Worm (Caenorhabditis elegans) whole organism, L4/young adult: ENCODE measurements around the gene paqr-1.

Experiments used
- W03F9.2 ChIP-seq: fragments of 150-350 bp; optimal IDR thresholded peaks from 2 replicates; lab custom pipeline; 2014; ENCODE audit warnings: missing biosample characterization, missing genetic modification characterization
- dao-5 ChIP-seq: sonication (generic microtip); optimal IDR thresholded peaks from 2 replicates; lab custom pipeline; 2016; ENCODE audit warnings: missing genotype, missing genetic modification characterization, moderate library complexity, missing compliant biosample characterization
- him-1 ChIP-seq: sonication (generic microtip); optimal IDR thresholded peaks from 2 replicates; lab custom pipeline; 2016; ENCODE audit warnings: missing genotype, missing genetic modification reagents, missing genetic modification characterization, missing compliant biosample characterization

Gene paqr-1

DNA sequence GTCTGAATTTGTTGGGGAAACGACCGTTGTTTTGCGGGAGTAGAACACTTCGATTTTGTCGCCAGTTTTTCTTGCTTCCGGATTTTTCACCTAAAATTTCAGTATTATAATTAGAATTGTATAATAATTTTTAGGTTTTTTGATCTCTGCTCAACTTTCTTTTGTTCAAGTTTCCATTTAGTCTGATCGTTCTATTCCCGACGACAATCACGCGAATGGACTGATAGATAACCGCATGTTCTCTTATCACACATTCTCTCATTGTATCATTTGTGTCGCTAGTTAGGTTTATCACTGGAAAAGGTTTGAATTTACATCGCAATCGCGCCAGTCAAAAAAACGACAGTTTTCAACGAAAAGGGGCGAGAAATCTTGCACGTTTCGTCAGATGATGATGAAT is 373 bp downstream of the paqr-1 start:
- TF ChIP-seq dao-5 (tag; lab: Kevin White, UChicago) (no peak), him-1 (tag; lab: Kevin White, UChicago) (no peak), W03F9.2 (tag; lab: Kevin White, UChicago) (no peak)

DNA sequence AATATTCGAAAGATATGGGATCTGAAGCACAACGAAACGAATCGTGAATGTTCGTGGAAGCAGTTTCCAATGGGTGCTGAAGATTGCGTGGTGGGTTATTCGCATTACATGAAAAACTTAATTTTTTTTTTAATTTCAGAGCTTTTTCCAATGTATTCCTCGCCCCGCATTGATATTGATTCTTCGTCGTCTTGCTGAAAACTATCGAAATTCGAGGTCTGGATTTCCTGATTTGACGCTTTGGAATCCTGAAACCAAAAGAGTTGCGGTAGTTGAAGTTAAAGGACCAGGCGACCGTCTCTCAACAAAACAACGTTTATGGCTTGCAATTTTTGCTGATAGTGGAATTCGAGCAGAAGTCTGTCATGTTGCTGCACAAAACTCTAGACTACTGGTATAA is 3.2 kb downstream of the paqr-1 start:
- no peak for TF ChIP-seq him-1 (tag; lab: Kevin White, UChicago)
- no peak for TF ChIP-seq dao-5 (tag; lab: Kevin White, UChicago)
- TF ChIP-seq W03F9.2 (tag; lab: Kevin White, UChicago), result no peak

DNA sequence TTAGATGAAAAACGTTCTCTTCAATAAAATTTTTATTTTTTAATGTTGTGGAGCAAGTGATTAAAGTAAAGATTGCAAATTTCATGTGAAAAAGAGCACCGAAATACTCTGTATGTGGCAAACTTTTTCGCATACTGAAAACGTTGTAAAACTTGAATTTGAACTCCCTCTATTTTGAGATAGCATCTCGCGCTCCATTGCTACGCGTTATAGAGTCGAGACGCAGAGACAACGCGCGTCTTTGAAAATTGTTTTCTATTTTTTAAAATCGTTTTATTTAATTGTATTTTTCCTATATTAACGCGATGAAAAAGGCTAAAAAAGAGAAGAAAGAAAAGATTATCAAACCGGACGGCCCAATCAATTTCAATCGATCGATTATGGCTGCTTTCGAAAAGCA is 6.6 kb downstream of the paqr-1 start, which contains the start of gene fan-1:
Gene fan-1, plus strand, starts transcription at position 78 of the 400 bp plus-strand sequence.
- no peak for TF ChIP-seq dao-5 (tag; lab: Kevin White, UChicago)
- peak; percentile 30 for TF ChIP-seq W03F9.2 (tag; lab: Kevin White, UChicago)
- peak; percentile 61 for TF ChIP-seq him-1 (tag; lab: Kevin White, UChicago)

DNA sequence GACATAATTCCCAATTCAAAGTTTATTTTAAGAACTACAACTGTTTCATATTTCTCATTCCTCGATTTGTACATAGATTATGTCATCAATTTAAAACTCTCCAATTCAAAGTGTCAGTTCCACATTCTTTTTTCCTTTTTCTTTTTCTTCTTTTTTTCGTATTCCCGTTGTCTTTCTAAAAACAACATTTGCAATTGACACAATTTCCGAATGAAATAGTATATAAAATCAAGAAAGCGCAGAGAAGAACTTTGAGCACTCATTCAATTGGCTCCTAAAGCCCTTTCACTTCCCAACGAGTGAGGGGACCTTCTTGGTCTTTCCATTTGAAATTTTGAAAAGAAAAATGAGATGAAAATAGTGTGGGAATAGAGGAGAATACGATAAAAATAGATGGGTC is 7.8 kb downstream of the paqr-1 start:
- no peak for TF ChIP-seq dao-5 (tag; lab: Kevin White, UChicago)
- TF ChIP-seq W03F9.2 (tag; lab: Kevin White, UChicago), result no peak
- no peak for TF ChIP-seq him-1 (tag; lab: Kevin White, UChicago)

DNA sequence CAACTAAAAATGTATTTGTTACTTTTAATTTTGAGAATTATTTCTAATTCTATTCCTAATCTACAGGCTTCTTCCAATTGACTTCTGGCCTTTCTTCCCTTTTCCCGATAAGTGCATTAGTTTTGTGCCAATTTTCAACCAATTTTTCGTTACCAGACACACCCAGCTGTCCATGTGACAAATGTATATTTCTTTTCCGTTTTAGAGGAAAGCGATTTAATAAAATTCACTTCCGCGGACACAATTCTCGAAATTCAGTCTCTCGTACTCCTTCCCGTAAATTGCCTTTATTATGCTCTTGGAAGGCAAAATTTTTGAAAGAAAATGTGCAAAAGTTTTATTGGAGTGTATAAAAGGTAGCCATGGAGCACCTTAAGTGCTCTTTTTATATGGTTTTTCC is 12.3 kb downstream of the paqr-1 start:
- TF ChIP-seq dao-5 (tag; lab: Kevin White, UChicago) (no peak), W03F9.2 (tag; lab: Kevin White, UChicago) (no peak), him-1 (tag; lab: Kevin White, UChicago) (no peak)

DNA sequence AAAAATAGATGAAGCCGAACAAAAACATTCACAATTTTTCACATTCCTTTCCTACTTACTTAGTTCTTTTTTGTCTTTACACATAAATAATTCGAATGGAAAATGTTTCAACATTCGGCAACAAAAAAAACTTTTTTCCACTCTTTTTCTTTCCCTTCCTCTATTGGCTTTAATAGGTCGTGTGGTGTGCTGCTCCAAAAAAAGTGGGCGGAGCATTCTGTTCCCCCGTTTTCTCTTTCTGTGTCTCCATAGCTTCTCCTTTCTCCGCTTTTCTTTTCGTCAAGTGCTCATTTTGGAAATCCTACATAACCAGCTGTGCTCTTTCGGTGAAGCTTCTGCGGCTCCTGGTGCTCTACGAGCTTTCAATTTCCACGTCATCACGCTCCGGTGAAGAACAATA is 13.8 kb downstream of the paqr-1 start, which contains the start of gene C01G5.25:
Gene C01G5.25, plus strand, starts transcription at position 250 of the 400 bp plus-strand sequence.
- TF ChIP-seq dao-5 (tag; lab: Kevin White, UChicago), result no peak
- no peak for TF ChIP-seq him-1 (tag; lab: Kevin White, UChicago)
- no peak for TF ChIP-seq W03F9.2 (tag; lab: Kevin White, UChicago)

DNA sequence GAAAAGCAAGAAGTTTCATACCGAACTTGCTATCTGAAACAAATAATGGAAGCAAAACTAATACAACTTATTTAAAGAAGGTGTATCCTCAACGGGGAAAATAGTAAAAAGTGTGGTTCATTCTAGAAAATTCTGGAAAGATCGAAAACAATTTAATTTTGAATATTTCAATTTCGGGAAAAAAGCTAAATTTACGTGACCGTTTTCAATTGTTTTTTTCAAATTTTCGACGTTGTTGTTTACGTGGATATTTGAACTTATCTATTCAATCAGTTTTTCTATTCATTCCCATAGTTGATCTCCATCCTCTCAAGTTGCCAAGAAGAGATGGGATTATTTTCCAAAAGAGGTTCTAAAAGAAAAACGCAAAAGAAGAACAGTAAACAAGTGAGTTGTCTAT is 19.3 kb downstream of the paqr-1 start, which contains the start of gene C01G5.3:
Gene C01G5.3, plus strand, starts transcription at position 301 of the 400 bp plus-strand sequence.
- TF ChIP-seq W03F9.2 (tag; lab: Kevin White, UChicago), result no peak
- TF ChIP-seq him-1 (tag; lab: Kevin White, UChicago), result no peak
- no peak for TF ChIP-seq dao-5 (tag; lab: Kevin White, UChicago)

DNA sequence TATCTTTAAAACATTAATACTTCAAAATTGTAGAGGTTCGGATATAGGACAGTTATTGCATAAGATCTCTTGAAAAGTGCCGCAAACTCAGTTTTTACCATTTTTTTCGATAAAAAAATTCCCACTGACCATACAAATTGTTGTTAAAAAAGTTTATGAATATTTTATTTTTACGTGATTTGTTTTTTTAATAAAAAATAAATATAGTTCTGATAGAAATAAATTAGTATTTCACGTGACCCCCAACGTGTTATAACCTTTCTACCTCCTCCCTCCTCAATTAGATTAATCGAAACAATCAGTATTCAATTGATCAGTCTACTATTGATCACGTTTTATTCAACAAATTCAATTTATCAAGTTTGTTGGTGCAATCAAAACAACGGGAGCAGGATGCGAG is 23.8 kb downstream of the paqr-1 start, which contains the start of gene C01G5.4:
Gene C01G5.4, plus strand, starts transcription at position 301 of the 400 bp plus-strand sequence.
- TF ChIP-seq dao-5 (tag; lab: Kevin White, UChicago) (no peak), W03F9.2 (tag; lab: Kevin White, UChicago) (no peak), him-1 (tag; lab: Kevin White, UChicago) (no peak)

DNA sequence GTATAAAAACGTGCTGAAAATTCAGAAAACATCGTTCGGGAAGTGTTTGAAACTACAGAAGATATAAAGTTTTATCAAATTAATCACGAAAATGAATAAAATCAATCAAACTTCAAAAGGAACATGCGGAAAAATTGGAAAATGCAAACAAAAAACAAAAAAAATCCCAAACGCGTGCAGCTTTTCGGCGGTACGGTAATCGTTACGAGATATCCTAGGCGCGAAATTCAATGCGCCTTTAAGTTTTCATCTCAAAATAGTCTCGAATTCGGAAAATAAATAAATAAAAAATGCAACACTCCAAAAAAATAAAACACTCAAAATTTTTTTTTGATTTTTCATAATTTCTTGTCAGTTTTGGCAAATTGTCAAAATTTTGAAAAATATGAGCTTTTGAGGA is 25.4 kb downstream of the paqr-1 start:
- TF ChIP-seq him-1 (tag; lab: Kevin White, UChicago) (no peak), dao-5 (tag; lab: Kevin White, UChicago) (no peak), W03F9.2 (tag; lab: Kevin White, UChicago) (no peak)

DNA sequence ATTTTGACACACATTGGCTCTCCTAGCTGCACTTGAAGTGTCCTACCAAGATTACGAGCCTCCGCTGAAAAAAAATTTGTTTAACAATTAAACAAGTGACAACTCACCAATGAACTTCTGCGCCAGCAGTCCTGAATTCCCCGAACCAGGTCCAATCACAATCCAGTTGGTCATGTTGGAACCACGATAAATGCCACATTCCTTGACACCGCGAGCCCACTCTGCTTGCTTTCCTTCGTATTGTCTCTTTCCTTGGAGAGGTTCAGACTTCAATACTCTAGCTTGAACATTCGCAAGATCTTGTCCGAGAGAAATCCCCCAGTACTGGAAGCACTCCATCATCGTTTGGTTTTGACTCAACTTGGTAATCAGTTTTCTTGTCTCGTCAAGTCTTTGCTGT is 27.0 kb downstream of the paqr-1 start:
- TF ChIP-seq him-1 (tag; lab: Kevin White, UChicago), result no peak
- TF ChIP-seq dao-5 (tag; lab: Kevin White, UChicago), result no peak
- TF ChIP-seq W03F9.2 (tag; lab: Kevin White, UChicago), result no peak

DNA sequence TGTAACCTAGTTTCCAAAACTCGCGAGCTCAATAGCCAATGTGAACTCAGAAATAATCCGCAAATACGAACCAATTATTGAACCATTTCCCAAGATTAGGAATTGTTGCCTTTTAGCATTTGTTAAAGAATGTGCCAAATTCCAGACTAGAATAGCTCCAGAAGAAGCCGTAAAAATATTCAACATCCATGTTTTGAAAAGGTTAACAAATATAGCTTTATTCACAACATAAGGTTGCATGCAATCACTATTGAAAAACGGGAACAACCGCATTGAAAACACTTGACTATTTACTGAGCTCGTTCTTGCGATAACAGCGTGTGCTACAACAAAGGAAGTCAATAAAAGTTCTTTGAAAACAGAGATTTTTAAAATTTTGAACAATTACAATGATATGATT is 28.7 kb downstream of the paqr-1 start:
- TF ChIP-seq dao-5 (tag; lab: Kevin White, UChicago) (no peak), W03F9.2 (tag; lab: Kevin White, UChicago) (no peak), him-1 (tag; lab: Kevin White, UChicago) (no peak)

DNA sequence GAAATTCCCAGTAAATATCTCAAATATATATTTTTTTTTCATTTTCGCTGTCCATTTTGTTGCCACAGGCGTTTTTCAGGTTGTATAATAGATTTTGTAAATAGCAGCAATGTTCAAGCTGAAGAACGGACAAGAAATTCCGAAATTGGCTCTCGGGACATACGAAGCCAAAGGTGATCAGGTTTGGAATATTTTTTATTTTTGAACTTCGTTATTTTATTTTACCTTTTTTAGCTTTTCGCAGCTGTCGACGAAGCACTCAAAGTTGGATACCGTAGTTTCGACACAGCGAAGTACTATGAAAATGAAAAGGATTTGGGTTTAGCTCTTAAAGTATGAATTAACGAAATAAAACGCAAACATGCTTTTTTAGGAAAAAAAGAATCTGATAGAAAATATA is 30.7 kb downstream of the paqr-1 start, which contains the start of gene C01G5.5:
Gene C01G5.5, plus strand, starts transcription at position 80 of the 400 bp plus-strand sequence.
- no peak for TF ChIP-seq him-1 (tag; lab: Kevin White, UChicago)
- no peak for TF ChIP-seq W03F9.2 (tag; lab: Kevin White, UChicago)
- no peak for TF ChIP-seq dao-5 (tag; lab: Kevin White, UChicago)

DNA sequence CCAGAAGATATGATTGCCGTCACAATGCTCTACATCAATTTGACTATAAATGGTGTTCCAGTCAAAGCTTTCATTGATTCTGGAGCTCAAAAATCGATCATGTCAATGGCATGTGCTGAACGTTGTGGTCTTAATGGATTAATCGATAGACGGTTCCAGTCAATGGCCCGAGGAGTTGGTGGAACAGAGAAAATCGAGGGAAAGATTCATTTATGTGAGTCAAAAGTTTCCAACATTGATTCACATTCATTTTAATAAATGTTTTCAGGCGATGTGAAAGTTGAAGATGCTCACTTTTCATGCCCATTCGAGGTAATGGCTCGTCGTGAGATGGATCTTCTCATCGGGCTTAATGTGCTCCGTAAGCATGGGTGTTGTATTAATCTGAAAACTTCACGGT is 31.5 kb downstream of the paqr-1 start:
- TF ChIP-seq him-1 (tag; lab: Kevin White, UChicago) (no peak), W03F9.2 (tag; lab: Kevin White, UChicago) (no peak), dao-5 (tag; lab: Kevin White, UChicago) (no peak)

DNA sequence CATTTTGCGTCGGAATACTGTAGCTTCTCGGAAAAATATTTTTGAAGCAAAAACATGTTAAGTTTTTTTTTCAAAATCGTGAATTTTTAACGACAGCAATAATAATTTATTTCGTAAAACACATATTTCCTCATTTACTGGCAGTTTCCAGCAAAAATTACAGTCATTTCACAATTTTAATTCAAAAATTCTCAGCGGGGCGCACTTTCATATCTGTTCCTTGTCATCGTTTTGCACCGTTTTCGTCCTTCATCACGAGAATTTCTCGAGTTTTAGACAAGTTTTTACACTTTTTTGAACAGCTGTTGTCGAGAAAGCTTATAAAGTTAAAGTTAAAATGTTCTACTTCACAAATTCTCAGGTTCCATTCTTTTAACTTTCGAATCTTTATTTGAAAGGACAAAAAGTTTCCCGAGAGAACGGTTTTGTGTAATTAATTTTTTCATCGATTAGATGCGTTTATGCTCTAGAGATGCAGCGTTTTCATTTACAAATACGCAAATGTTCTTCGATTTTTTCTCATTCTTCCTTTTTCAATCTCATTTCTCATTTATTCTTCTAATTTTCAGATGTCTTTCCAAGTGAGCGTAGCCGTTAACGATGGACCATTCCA is 32.8 kb downstream of the paqr-1 start, which contains the start of gene ddi-1:
Gene ddi-1, plus strand, starts transcription at position 563 of the 613 bp plus-strand sequence.
- no peak for TF ChIP-seq him-1 (tag; lab: Kevin White, UChicago)
- TF ChIP-seq dao-5 (tag; lab: Kevin White, UChicago), result no peak
- peak; percentile 0 for TF ChIP-seq W03F9.2 (tag; lab: Kevin White, UChicago)
